Fruit fly (Drosophila melanogaster) whole organism, adult: ENCODE data around the gene Vajk3.

Experiments used
- CG11617 ChIP-seq: fragments of 200-800 bp; sonication (Bioruptor generic); optimal IDR thresholded peaks from 2 replicates; lab custom pipeline; 2017; ENCODE audit warnings: mild to moderate bottlenecking, missing biosample characterization, missing genetic modification reagents, missing genetic modification characterization
- CG12768 ChIP-seq: fragments of 200-800 bp; sonication (Bioruptor generic); optimal IDR thresholded peaks from 2 replicates; lab custom pipeline; 2017; ENCODE audit warnings: missing biosample characterization, missing genetic modification characterization, mild to moderate bottlenecking, moderate library complexity, missing genetic modification reagents
- CG1620 ChIP-seq: fragments of 200-800 bp; sonication (Bioruptor generic); optimal IDR thresholded peaks from 2 replicates; lab custom pipeline; 2016; ENCODE audit warnings: missing biosample characterization, missing genetic modification characterization
- CG7101 ChIP-seq: fragments of 200-800 bp; sonication (Bioruptor generic); optimal IDR thresholded peaks from 2 replicates; lab custom pipeline; 2018; ENCODE audit warnings: missing biosample characterization, mild to moderate bottlenecking, missing genetic modification characterization, moderate library complexity
- Hr96 ChIP-seq: fragments of 200-800 bp; sonication (Bioruptor generic); optimal IDR thresholded peaks from 2 replicates; lab custom pipeline; 2016; ENCODE audit warnings: missing biosample characterization, missing genetic modification characterization
- tj ChIP-seq: fragments of 200-800 bp; sonication (Bioruptor generic); optimal IDR thresholded peaks from 3 replicates; lab custom pipeline; 2017; ENCODE audit warnings: missing biosample characterization, mild to moderate bottlenecking, missing genetic modification characterization, moderate library complexity

dm6 chr2L:13904331-13904911, 42.9 kb downstream of the Vajk3 start, which contains the start of gene Smg5:
- TF ChIP-seq CG7101 (tag; lab: Kevin White, UChicago) (peak; percentile 54), Hr96 (peak; percentile 92), CG11617 (GFP tag; lab: Kevin White, UChicago) (peak; percentile 95), CG1620 (GFP tag; lab: Kevin White, UChicago) (peak; percentile 93), CG12768 (peak; percentile 61), tj (GFP tag; lab: Kevin White, UChicago) (peak; percentile 82)
